Worm (Caenorhabditis elegans): ENCODE results near the gene F18H3.4.

DNA sequence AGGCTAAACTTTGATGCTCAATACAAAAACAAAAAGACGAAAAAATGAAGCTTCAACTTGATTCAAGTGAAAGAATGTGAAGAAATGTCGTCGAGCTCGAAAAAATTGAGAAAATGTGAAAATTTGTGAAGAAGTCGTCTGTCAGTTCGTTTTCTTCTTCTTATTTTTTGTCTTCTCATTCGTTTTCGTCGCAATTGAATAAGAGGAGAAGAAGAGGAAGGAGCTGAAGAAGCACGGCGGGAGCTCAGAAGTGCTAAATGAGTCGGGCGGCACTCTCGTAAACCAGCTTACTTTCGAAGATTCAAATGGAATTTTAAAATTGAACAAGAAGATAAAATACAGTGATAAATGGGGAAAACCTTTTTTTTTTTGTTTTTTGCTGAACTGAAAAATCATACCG lies 23.7 kb upstream of the F18H3.4 start:
- no peak for TF ChIP-seq C34B4.2 (tag; optimal IDR thresholded peaks at IDR 0.05)
- TF ChIP-seq lsy-2 (tag; optimal IDR thresholded peaks at IDR 0.05): no peak
- no peak for TF ChIP-seq nhr-47 (tag; optimal IDR thresholded peaks at IDR 0.05)
- TF ChIP-seq sox-4 (tag; optimal IDR thresholded peaks at IDR 0.05): no peak
- no peak for TF ChIP-seq C16A3.4 (tag; optimal IDR thresholded peaks at IDR 0.05)
- TF ChIP-seq pqm-1 (tag; optimal IDR thresholded peaks at IDR 0.05): no peak
- no peak for TF ChIP-seq ces-1 (GFP tag; optimal IDR thresholded peaks at IDR 0.05)
- no peak for TF ChIP-seq unc-130 (tag; optimal IDR thresholded peaks at IDR 0.05)
- TF ChIP-seq unc-30 (tag; optimal IDR thresholded peaks at IDR 0.05): no peak
- no peak for TF ChIP-seq nhr-11 (tag; optimal IDR thresholded peaks at IDR 0.05)
- no peak for TF ChIP-seq dsc-1 (tag; optimal IDR thresholded peaks at IDR 0.05)
- TF ChIP-seq nhr-76 (tag; optimal IDR thresholded peaks at IDR 0.05): no peak
- TF ChIP-seq zag-1 (tag; optimal IDR thresholded peaks at IDR 0.05): no peak
- TF ChIP-seq Y116A8C.19 (tag; optimal IDR thresholded peaks at IDR 0.05; ENCODE audit: borderline replicate concordance): no peak

All from whole organism, L1 larva.